Fruit fly (Drosophila melanogaster): Measurements from ENCODE around the gene loaf.

The loaf gene

DNA sequence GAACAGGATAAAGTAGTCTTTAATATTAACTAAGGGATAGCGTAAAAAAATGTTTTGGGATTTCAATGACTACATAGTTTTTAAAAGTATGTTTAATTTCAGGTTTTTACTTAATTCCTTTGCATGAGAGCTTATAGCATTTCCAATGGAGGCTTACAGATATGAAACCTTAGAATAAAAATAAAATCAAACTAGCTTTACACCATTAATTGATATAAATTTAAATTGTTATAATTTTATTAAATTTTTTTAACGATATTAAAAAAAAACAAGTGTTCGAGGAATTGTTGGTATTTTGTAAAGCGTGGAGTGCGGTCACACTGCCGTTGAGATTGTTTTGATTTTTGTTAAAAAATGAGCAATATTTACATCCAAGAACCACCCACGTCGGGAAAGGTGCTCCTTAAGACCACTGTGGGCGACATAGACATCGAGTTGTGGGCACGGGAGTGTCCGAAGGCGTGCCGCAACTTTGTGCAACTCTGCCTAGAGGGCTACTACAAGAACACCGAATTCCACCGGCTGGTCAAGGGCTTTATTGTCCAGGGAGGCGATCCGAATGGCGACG, 27.3 kb upstream of the loaf start, which contains the start of the genes twy and CG10907:
Gene twy (minus strand): TSS at position 51 of the 568 bp plus-strand sequence.
Gene CG10907 (plus strand): TSS at position 282 of the 568 bp plus-strand sequence.
- TF ChIP-seq CG7368 (GFP tag; optimal IDR thresholded peaks at IDR 0.05) (no peak), CG1621 (tag; optimal IDR thresholded peaks at IDR 0.05) (no peak), CG6276 (GFP tag; optimal IDR thresholded peaks at IDR 0.05) (no peak), esn (GFP tag; optimal IDR thresholded peaks at IDR 0.05) (no peak), fd59A (GFP tag; optimal IDR thresholded peaks at IDR 0.05) (no peak)

DNA sequence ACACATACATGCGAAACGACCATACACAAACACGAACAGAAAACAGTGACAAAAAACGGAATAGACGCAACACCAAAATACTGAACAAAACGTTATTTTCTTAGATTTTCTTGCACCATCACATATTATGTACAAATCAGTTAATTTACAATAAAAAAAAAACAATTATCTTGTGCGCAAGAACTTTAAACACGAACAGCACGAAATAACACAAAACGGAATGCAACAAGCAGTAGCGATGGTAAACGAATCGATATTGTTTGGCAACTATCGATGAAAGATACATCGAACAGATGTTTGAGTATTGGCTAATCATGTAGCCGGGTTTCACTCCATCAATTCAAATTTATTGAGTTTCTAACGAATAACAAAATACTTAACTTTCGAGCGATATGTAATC, 23.8 kb upstream of the loaf start, which contains the start of gene Pi3K68D:
Gene Pi3K68D (minus strand): TSS at position 241 of the 400 bp plus-strand sequence.
- TF ChIP-seq fd59A (GFP tag; optimal IDR thresholded peaks at IDR 0.05) (no peak), lz (GFP tag; optimal IDR thresholded peaks at IDR 0.05) (no peak), CG11762 (GFP tag; optimal IDR thresholded peaks at IDR 0.05; ENCODE audit: insufficient read depth) (no peak), Eip93F (GFP tag; optimal IDR thresholded peaks at IDR 0.05) (no peak), Sox14 (GFP tag; optimal IDR thresholded peaks at IDR 0.05) (peak; percentile 20), CG16779 (tag; optimal IDR thresholded peaks at IDR 0.05) (no peak)

dm6 chr3L:11788936-11789352, 23.0 kb upstream of the loaf start:
- no peak for TF ChIP-seq salr (GFP tag; optimal IDR thresholded peaks at IDR 0.05)
- no peak for TF ChIP-seq CG6276 (GFP tag; optimal IDR thresholded peaks at IDR 0.05)
- no peak for TF ChIP-seq CG32006 (GFP tag; optimal IDR thresholded peaks at IDR 0.05)
- no peak for TF ChIP-seq dac (GFP tag; optimal IDR thresholded peaks at IDR 0.05)
- TF ChIP-seq CG10669 (GFP tag; optimal IDR thresholded peaks at IDR 0.05) = no peak
- TF ChIP-seq CG11294 (GFP tag; IDR thresholded peaks at IDR 0.05) = no peak
- TF ChIP-seq Eip75B (GFP tag; optimal IDR thresholded peaks at IDR 0.05) = no peak
- TF ChIP-seq CG3919 (GFP tag; optimal IDR thresholded peaks at IDR 0.05) = no peak
- TF ChIP-seq OdsH (GFP tag; optimal IDR thresholded peaks at IDR 0.05) = no peak
- no peak for TF ChIP-seq Lpt (GFP tag; optimal IDR thresholded peaks at IDR 0.05)
- TF ChIP-seq net (GFP tag; optimal IDR thresholded peaks at IDR 0.05) = no peak
- no peak for TF ChIP-seq Sox15 (GFP tag; optimal IDR thresholded peaks at IDR 0.05)
- no peak for TF ChIP-seq fd59A (GFP tag; optimal IDR thresholded peaks at IDR 0.05)
- no peak for TF ChIP-seq CG7368 (GFP tag; optimal IDR thresholded peaks at IDR 0.05)
- no peak for TF ChIP-seq Sox102F (GFP tag; optimal IDR thresholded peaks at IDR 0.05)
- peak; percentile 8 for TF ChIP-seq Eip93F (GFP tag; optimal IDR thresholded peaks at IDR 0.05)
- TF ChIP-seq CG34406 (GFP tag; optimal IDR thresholded peaks at IDR 0.05) = no peak
- TF ChIP-seq CG1621 (tag; optimal IDR thresholded peaks at IDR 0.05) = no peak
- no peak for TF ChIP-seq CG11762 (GFP tag; optimal IDR thresholded peaks at IDR 0.05; ENCODE audit: insufficient read depth)
- no peak for TF ChIP-seq Sox14 (GFP tag; optimal IDR thresholded peaks at IDR 0.05)
- TF ChIP-seq CG6163 (GFP tag; IDR thresholded peaks at IDR 0.05) = no peak
- no peak for TF ChIP-seq CG3032 (tag; optimal IDR thresholded peaks at IDR 0.05)
- no peak for TF ChIP-seq Hr4 (GFP tag; optimal IDR thresholded peaks at IDR 0.05)
- no peak for TF ChIP-seq Hr38 (GFP tag; optimal IDR thresholded peaks at IDR 0.05)
- TF ChIP-seq CG15336 (GFP tag; IDR thresholded peaks at IDR 0.05) = no peak
- TF ChIP-seq achi (GFP tag; optimal IDR thresholded peaks at IDR 0.05) = no peak
- TF ChIP-seq CG6792 (GFP tag; optimal IDR thresholded peaks at IDR 0.05) = no peak
- TF ChIP-seq CG11902 (GFP tag; optimal IDR thresholded peaks at IDR 0.05) = no peak
- TF ChIP-seq CG16779 (tag; optimal IDR thresholded peaks at IDR 0.05) = peak; percentile 48
- TF ChIP-seq CG8319 (GFP tag; optimal IDR thresholded peaks at IDR 0.05) = no peak
- TF ChIP-seq CG8119 (GFP tag; IDR thresholded peaks at IDR 0.05) = peak; percentile 26; the same call in 2 of the 3 replicates
- no peak for TF ChIP-seq Ets21C (GFP tag; optimal IDR thresholded peaks at IDR 0.05)
- TF ChIP-seq fd85E (GFP tag; optimal IDR thresholded peaks at IDR 0.05) = no peak
- TF ChIP-seq fkh (GFP tag; optimal IDR thresholded peaks at IDR 0.05) = peak; percentile 65

DNA sequence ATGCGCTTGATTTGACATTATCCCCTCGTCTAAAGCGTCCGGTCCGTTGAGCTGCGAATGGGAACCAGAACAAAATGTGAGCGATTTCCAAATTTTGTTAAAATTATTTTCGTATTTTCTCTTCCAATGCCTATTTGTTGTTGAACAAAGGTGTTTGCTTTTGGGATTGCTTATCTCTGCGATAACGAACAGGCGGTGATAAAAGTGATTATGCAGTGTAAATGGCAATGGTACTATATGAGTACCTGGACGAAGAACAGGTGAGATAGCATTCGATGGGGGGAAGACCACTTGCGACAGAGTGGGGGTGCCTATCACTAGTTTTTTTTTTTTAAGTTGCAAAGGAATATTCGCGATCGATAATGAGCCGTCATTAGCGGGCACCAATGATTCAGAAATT, 22.2 kb upstream of the loaf start:
- TF ChIP-seq CG6792 (GFP tag; optimal IDR thresholded peaks at IDR 0.05) (peak; percentile 25), Eip93F (GFP tag; optimal IDR thresholded peaks at IDR 0.05) (peak; percentile 52), CG10669 (GFP tag; optimal IDR thresholded peaks at IDR 0.05) (no peak), Ets21C (GFP tag; optimal IDR thresholded peaks at IDR 0.05) (no peak), CG10631 (GFP tag; optimal IDR thresholded peaks at IDR 0.05) (peak; percentile 1), Sox14 (GFP tag; optimal IDR thresholded peaks at IDR 0.05) (peak; percentile 4), CG6163 (GFP tag; IDR thresholded peaks at IDR 0.05) (0 out of 3 replicates have a peak, but pooled peaks have one; percentile 12), CG8119 (GFP tag; IDR thresholded peaks at IDR 0.05) (no peak), vri (GFP tag; optimal IDR thresholded peaks at IDR 0.05) (peak; percentile 81), CG1621 (tag; optimal IDR thresholded peaks at IDR 0.05) (no peak), esn (GFP tag; optimal IDR thresholded peaks at IDR 0.05) (peak; percentile 38)
